Worm (Caenorhabditis elegans): Measurements from ENCODE around the gene acbp-6.

ce11 chrII:11992701-11993100 is 19.2 kb upstream of the acbp-6 start, which contains the start of gene dhps-1:
- TF ChIP-seq ets-7 (tag; optimal IDR thresholded peaks at IDR 0.05) = no peak
- TF ChIP-seq ama-1 (optimal IDR thresholded peaks at IDR 0.05) = no peak
- no peak for TF ChIP-seq hmbx-1 (tag; optimal IDR thresholded peaks at IDR 0.05)
- no peak for TF ChIP-seq flt-1 (GFP tag; IDR thresholded peaks at IDR 0.05)
- no peak for TF ChIP-seq hmg-4 (GFP tag; optimal IDR thresholded peaks at IDR 0.05)
